Worm (Caenorhabditis elegans): ENCODE measurements around the gene Y62H9A.12.

Gene Y62H9A.12

ce11 chrX:11937343-11937935, 23.5 kb downstream of the Y62H9A.12 start (continued):
- TF ChIP-seq egl-43 (GFP tag; IDR thresholded peaks at IDR 0.05) = peak; percentile 98
- TF ChIP-seq F37D6.2 (tag; optimal IDR thresholded peaks at IDR 0.05) = peak; percentile 99
- TF ChIP-seq ZK337.2 (GFP tag; IDR thresholded peaks at IDR 0.05) = peak; percentile 83
- peak; percentile 1 for TF ChIP-seq R02D3.7 (tag; optimal IDR thresholded peaks at IDR 0.05)
- peak; percentile 97 for TF ChIP-seq spr-1 (tag; optimal IDR thresholded peaks at IDR 0.05)
- peak; percentile 96 for TF ChIP-seq php-3 (GFP tag; IDR thresholded peaks at IDR 0.05)
- TF ChIP-seq zfp-2 (tag; optimal IDR thresholded peaks at IDR 0.05) = peak; percentile 88
- TF ChIP-seq mxl-3 (GFP tag; optimal IDR thresholded peaks at IDR 0.05) = peak; percentile 92
- peak; percentile 95 for TF ChIP-seq ceh-20 (GFP tag; IDR thresholded peaks at IDR 0.05)
- peak; percentile 97 for TF ChIP-seq pha-4 (GFP tag; IDR thresholded peaks at IDR 0.05)
- peak; percentile 78 for TF ChIP-seq pha-4 (tag; optimal IDR thresholded peaks at IDR 0.05)
- TF ChIP-seq daf-19 (GFP tag; conservative IDR thresholded peaks at IDR 0.05) = peak; percentile 96
- peak; percentile 99 for TF ChIP-seq mes-2 (tag; optimal IDR thresholded peaks at IDR 0.05; ENCODE audit: poor library complexity, severe bottlenecking)
- peak; percentile 95 for TF ChIP-seq nhr-28 (tag; optimal IDR thresholded peaks at IDR 0.05)
- TF ChIP-seq hlh-30 (tag; optimal IDR thresholded peaks at IDR 0.05; ENCODE audit: insufficient read depth) = peak; percentile 94
- no peak for TF ChIP-seq skn-1 (tag; optimal IDR thresholded peaks at IDR 0.05)
- TF ChIP-seq mxl-2 (GFP tag; conservative IDR thresholded peaks at IDR 0.05) = peak; percentile 84
- TF ChIP-seq jun-1 (tag; optimal IDR thresholded peaks at IDR 0.05) = peak; percentile 99
- peak; percentile 85 for TF ChIP-seq fos-1 (tag; optimal IDR thresholded peaks at IDR 0.05)
- TF ChIP-seq daf-16 (GFP tag; optimal IDR thresholded peaks at IDR 0.05) = peak; percentile 96 to 98
- TF ChIP-seq daf-16 (tag; optimal IDR thresholded peaks at IDR 0.05) = peak; percentile 93
- TF ChIP-seq T20F7.1 (GFP tag; optimal IDR thresholded peaks at IDR 0.05) = peak; percentile 91
- peak; percentile 99 for TF ChIP-seq nhr-11 (tag; optimal IDR thresholded peaks at IDR 0.05)
- TF ChIP-seq mdt-29 (GFP tag; IDR thresholded peaks at IDR 0.05) = peak; percentile 95
- TF ChIP-seq saeg-2 (GFP tag; IDR thresholded peaks at IDR 0.05) = peak; percentile 95
- peak; percentile 98 for TF ChIP-seq spr-3 (GFP tag; optimal IDR thresholded peaks at IDR 0.05)
- TF ChIP-seq F10B5.3 (tag; optimal IDR thresholded peaks at IDR 0.05) = peak; percentile 96
- TF ChIP-seq ceh-44 (GFP tag; IDR thresholded peaks at IDR 0.05) = no peak
- TF ChIP-seq lin-29 (GFP tag; IDR thresholded peaks at IDR 0.05) = peak; percentile 89
- peak; percentile 53 to 92; a peak in 3 of 4 replicates for TF ChIP-seq madf-5 (GFP tag; IDR thresholded peaks at IDR 0.05)
- TF ChIP-seq dpl-1 (GFP tag; optimal IDR thresholded peaks at IDR 0.05) = peak; percentile 76
- peak; percentile 41 for TF ChIP-seq lin-15B (tag; optimal IDR thresholded peaks at IDR 0.05)
- TF ChIP-seq duxl-1 (tag; optimal IDR thresholded peaks at IDR 0.05; ENCODE audit: poor library complexity) = peak; percentile 99
- peak; percentile 99 for TF ChIP-seq ceh-28 (tag; optimal IDR thresholded peaks at IDR 0.05)
- peak; percentile 95 for TF ChIP-seq tra-1 (GFP tag; IDR thresholded peaks at IDR 0.05)
- peak; percentile 42 for TF ChIP-seq unc-130 (GFP tag; optimal IDR thresholded peaks at IDR 0.05)
- TF ChIP-seq zfp-3 (GFP tag; conservative IDR thresholded peaks at IDR 0.05) = peak; percentile 94
- TF ChIP-seq ama-1 (optimal IDR thresholded peaks at IDR 0.05) = no peak
- peak; percentile 96 to 97 for TF ChIP-seq lsy-2 (tag; optimal IDR thresholded peaks at IDR 0.05)
- TF ChIP-seq nhr-42 (GFP tag; IDR thresholded peaks at IDR 0.05) = peak; percentile 99
- peak; percentile 97 for TF ChIP-seq ztf-7 (tag; optimal IDR thresholded peaks at IDR 0.05)
- peak; percentile 97 for TF ChIP-seq hlh-11 (tag; optimal IDR thresholded peaks at IDR 0.05)
- TF ChIP-seq ctbp-1 (GFP tag; IDR thresholded peaks at IDR 0.05) = peak; percentile 98
- no peak; the same call in 1 of the 2 replicates for TF ChIP-seq Y48G9A.11 (GFP tag; IDR thresholded peaks at IDR 0.05)
- TF ChIP-seq dmd-6 (GFP tag; IDR thresholded peaks at IDR 0.05) = peak; percentile 97
- peak; percentile 88 for TF ChIP-seq ceh-32 (tag; optimal IDR thresholded peaks at IDR 0.05; ENCODE audit: poor library complexity)
- peak; percentile 95 for TF ChIP-seq lin-1 (GFP tag; IDR thresholded peaks at IDR 0.05)
- TF ChIP-seq attf-4 (tag; optimal IDR thresholded peaks at IDR 0.05) = peak; percentile 74
- no peak for TF ChIP-seq daf-8 (GFP tag; IDR thresholded peaks at IDR 0.05)
- peak; percentile 89 for TF ChIP-seq Y75B8A.6 (GFP tag; IDR thresholded peaks at IDR 0.05)
